Fruit fly (Drosophila melanogaster) whole organism, embryonic: ENCODE results near the gene CG31347.

ENCODE experiments used
- Asciz ChIP-seq: fragments of 200-800 bp; sonication (Bioruptor generic); optimal IDR thresholded peaks from 2 replicates; lab custom pipeline; 2017; ENCODE audit warnings: missing biosample characterization, mild to moderate bottlenecking, missing genetic modification characterization, missing genetic modification reagents
- Awh ChIP-seq: fragments of 200-800 bp; sonication (Bioruptor generic); IDR thresholded peaks from 2 replicates; pipeline ENCODE4, ENCODE4 v1.3.6; 2022; ENCODE audit warnings: missing biosample characterization, missing genetic modification characterization
- BEAF-32 ChIP-seq: fragments of 200-800 bp; sonication (Bioruptor generic); optimal IDR thresholded peaks from 3 replicates; lab custom pipeline; 2017; ENCODE audit warnings: missing biosample characterization, missing genetic modification characterization, mild to moderate bottlenecking, moderate library complexity, missing genetic modification reagents
- Bdp1 ChIP-seq: fragments of 200-800 bp; sonication (Bioruptor generic); optimal IDR thresholded peaks from 3 replicates; lab custom pipeline; 2016; ENCODE audit warnings: missing biosample characterization, missing genetic modification characterization
- C15 ChIP-seq: fragments of 200-800 bp; sonication (Bioruptor generic); IDR thresholded peaks from 3 replicates; pipeline ENCODE4 v1.3.6; 2022; ENCODE audit warnings: missing biosample characterization, missing genetic modification characterization
- CG11504 ChIP-seq: fragments of 200-800 bp; sonication (Bioruptor generic); optimal IDR thresholded peaks from 3 replicates; lab custom pipeline; 2019; ENCODE audit warnings: missing biosample characterization, mild to moderate bottlenecking, missing genetic modification characterization, moderate library complexity
- CG12299 ChIP-seq: fragments of 200-800 bp; sonication (Bioruptor generic); optimal IDR thresholded peaks from 2 replicates; lab custom pipeline; 2018; ENCODE audit warnings: missing biosample characterization, mild to moderate bottlenecking, missing genetic modification characterization
- CG15696 ChIP-seq: fragments of 200-800 bp; sonication (Bioruptor generic); optimal IDR thresholded peaks from 2 replicates; lab custom pipeline; 2019; ENCODE audit warnings: missing biosample characterization, mild to moderate bottlenecking, missing genetic modification characterization, moderate library complexity
- CG17186 ChIP-seq: fragments of 200-800 bp; sonication (Bioruptor generic); optimal IDR thresholded peaks from 3 replicates; lab custom pipeline; 2017; ENCODE audit warnings: missing biosample characterization, missing genetic modification reagents, missing genetic modification characterization
- CG17328 ChIP-seq: fragments of 200-800 bp; sonication (Bioruptor generic); IDR thresholded peaks from 2 replicates; pipeline ENCODE4 v1.3.6; 2022; ENCODE audit warnings: missing biosample characterization, missing genetic modification characterization
- CG30431 ChIP-seq: fragments of 200-800 bp; sonication (Bioruptor generic); optimal IDR thresholded peaks from 2 replicates; lab custom pipeline; 2017; ENCODE audit warnings: missing biosample characterization, missing genetic modification characterization
- CG6272 ChIP-seq: fragments of 200-800 bp; sonication (Bioruptor generic); IDR thresholded peaks from 2 replicates; pipeline ENCODE4 v1.3.6; 2022; ENCODE audit warnings: missing biosample characterization, missing genetic modification characterization
- CG9609 ChIP-seq: fragments of 200-800 bp; sonication (Bioruptor generic); optimal IDR thresholded peaks from 3 replicates; lab custom pipeline; 2016; ENCODE audit warnings: missing biosample characterization, missing genetic modification characterization
- D19B ChIP-seq: fragments of 200-800 bp; sonication (Bioruptor generic); optimal IDR thresholded peaks from 2 replicates; lab custom pipeline; 2017; ENCODE audit warnings: missing biosample characterization, mild to moderate bottlenecking, missing genetic modification characterization
- Dip2 ChIP-seq: fragments of 200-800 bp; sonication (Bioruptor generic); IDR thresholded peaks from 2 replicates; pipeline ENCODE4 v1.3.6; 2022; ENCODE audit warnings: missing biosample characterization, missing genetic modification characterization
- Dip3 ChIP-seq: fragments of 200-800 bp; sonication (Bioruptor generic); optimal IDR thresholded peaks from 3 replicates; lab custom pipeline; 2016; ENCODE audit warnings: missing biosample characterization, missing genetic modification characterization
- Dp ChIP-seq: fragments of 200-800 bp; sonication (Bioruptor generic); optimal IDR thresholded peaks from 2 replicates; lab custom pipeline; 2018; ENCODE audit warnings: missing biosample characterization, mild to moderate bottlenecking, missing genetic modification characterization, moderate library complexity
- E2f2 ChIP-seq: fragments of 200-800 bp; sonication (Bioruptor generic); IDR thresholded peaks from 2 replicates; pipeline ENCODE4 v1.3.6; 2022; ENCODE audit warnings: missing biosample characterization, missing genetic modification characterization
- HLH4C ChIP-seq: fragments of 200-800 bp; sonication (Bioruptor generic); IDR thresholded peaks from 3 replicates; pipeline ENCODE4 v1.3.6; 2022; ENCODE audit warnings: missing biosample characterization, missing genetic modification characterization; ENCODE audit not compliant: partially characterized antibody
- HLHmδ ChIP-seq: fragments of 200-800 bp; sonication (Bioruptor generic); optimal IDR thresholded peaks from 2 replicates; lab custom pipeline; 2018; ENCODE audit warnings: missing biosample characterization, mild to moderate bottlenecking, missing genetic modification characterization, moderate library complexity
- HmgZ ChIP-seq: fragments of 200-800 bp; sonication (Bioruptor generic); optimal IDR thresholded peaks from 2 replicates; lab custom pipeline; 2018; ENCODE audit warnings: missing biosample characterization, mild to moderate bottlenecking, missing genetic modification characterization
- Jarid2 ChIP-seq: fragments of 200-800 bp; sonication (Bioruptor generic); optimal IDR thresholded peaks from 3 replicates; lab custom pipeline; 2017; ENCODE audit warnings: mild to moderate bottlenecking, missing biosample characterization, missing genetic modification reagents, missing genetic modification characterization
- MESR4 ChIP-seq: fragments of 200-800 bp; sonication (Bioruptor generic); optimal IDR thresholded peaks from 2 replicates; lab custom pipeline; 2018; ENCODE audit warnings: missing biosample characterization, mild to moderate bottlenecking, missing genetic modification characterization, moderate library complexity
- Mrtf ChIP-seq: fragments of 200-800 bp; sonication (Bioruptor generic); IDR thresholded peaks from 3 replicates; pipeline ENCODE4 v1.3.6; 2022; ENCODE audit warnings: missing biosample characterization, missing genetic modification characterization
- NC2α ChIP-seq: fragments of 200-800 bp; sonication (Bioruptor generic); optimal IDR thresholded peaks from 2 replicates; lab custom pipeline; 2016; ENCODE audit warnings: missing biosample characterization, missing genetic modification characterization
- Six4 ChIP-seq: fragments of 200-800 bp; sonication (Bioruptor generic); optimal IDR thresholded peaks from 2 replicates; lab custom pipeline; 2016; ENCODE audit warnings: missing biosample characterization, missing genetic modification characterization
- TFAM ChIP-seq: fragments of 200-800 bp; sonication (Bioruptor generic); optimal IDR thresholded peaks from 2 replicates; lab custom pipeline; 2017; ENCODE audit warnings: missing biosample characterization, missing genetic modification characterization, inconsistent platforms
- bsh ChIP-seq, 2 experiments: fragments of 200-800 bp; sonication (Bioruptor generic); optimal IDR thresholded peaks; 2 replicates each; lab custom pipeline; 2017 to 2018; ENCODE audit warnings: mild to moderate bottlenecking in 2 of 2, missing biosample characterization in 2 of 2, missing genetic modification characterization in 2 of 2, moderate library complexity in 1 of 2
- cad ChIP-seq: fragments of >200 bp; optimal IDR thresholded peaks from 2 replicates; lab custom pipeline; 2017; ENCODE audit warnings: missing biosample characterization, missing genetic modification characterization
- crp ChIP-seq, 2 experiments: fragments of 200-800 bp; sonication (Bioruptor generic); optimal IDR thresholded peaks; 2 replicates in 1 of 2; 3 replicates in 1 of 2; lab custom pipeline; 2017; ENCODE audit warnings: missing biosample characterization in 2 of 2, missing genetic modification characterization in 2 of 2, mild to moderate bottlenecking in 1 of 2, moderate library complexity in 1 of 2
- emc ChIP-seq: fragments of 200-800 bp; sonication (Bioruptor generic); optimal IDR thresholded peaks from 2 replicates; lab custom pipeline; 2016; ENCODE audit warnings: missing biosample characterization, missing genetic modification characterization
- ems ChIP-seq: fragments of 200-800 bp; sonication (Bioruptor generic); optimal IDR thresholded peaks from 3 replicates; lab custom pipeline; 2016; ENCODE audit warnings: missing biosample characterization, missing genetic modification characterization
- gce ChIP-seq: fragments of 200-800 bp; sonication (Bioruptor generic); IDR thresholded peaks from 3 replicates; pipeline ENCODE4 v1.3.6; 2022; ENCODE audit warnings: missing biosample characterization, missing genetic modification characterization
- hbn ChIP-seq: fragments of 200-800 bp; sonication (Bioruptor generic); IDR thresholded peaks from 2 replicates; pipeline ENCODE4 v1.3.6; 2022; ENCODE audit warnings: missing biosample characterization, missing genetic modification characterization; ENCODE audit not compliant: partially characterized antibody
- kay ChIP-seq: fragments of 200-800 bp; sonication (Bioruptor generic); optimal IDR thresholded peaks from 2 replicates; lab custom pipeline; 2016; ENCODE audit warnings: missing biosample characterization, missing genetic modification characterization
- knrl ChIP-seq: fragments of 200-800 bp; sonication (Bioruptor generic); IDR thresholded peaks from 3 replicates; pipeline ENCODE4 v1.3.6; 2022; ENCODE audit warnings: missing biosample characterization, missing genetic modification characterization; ENCODE audit not compliant: partially characterized antibody
- lbe ChIP-seq: fragments of 200-800 bp; sonication (Bioruptor generic); optimal IDR thresholded peaks from 2 replicates; lab custom pipeline; 2016; ENCODE audit warnings: missing biosample characterization, mild to moderate bottlenecking, missing genetic modification characterization
- lola ChIP-seq, 3 experiments: fragments of >200 bp in 2 of 3; fragments of 200-800 bp in 1 of 3; sonication (Bioruptor generic) in 1 of 3; optimal IDR thresholded peaks; 2 replicates each; lab custom pipeline; 2017 to 2019; ENCODE audit warnings: missing biosample characterization in 3 of 3, missing genetic modification characterization in 3 of 3, mild to moderate bottlenecking in 1 of 3, moderate library complexity in 1 of 3
- luna ChIP-seq: fragments of 200-800 bp; sonication (Bioruptor generic); optimal IDR thresholded peaks from 2 replicates; lab custom pipeline; 2016; ENCODE audit warnings: missing biosample characterization, missing genetic modification characterization
- nau ChIP-seq: fragments of 200-800 bp; sonication (Bioruptor generic); optimal IDR thresholded peaks from 3 replicates; lab custom pipeline; 2017; ENCODE audit warnings: missing biosample characterization, mild to moderate bottlenecking, missing genetic modification characterization, missing genetic modification reagents
- nom ChIP-seq: fragments of 200-800 bp; sonication (Bioruptor generic); optimal IDR thresholded peaks from 2 replicates; lab custom pipeline; 2017; ENCODE audit warnings: missing biosample characterization, missing genetic modification characterization, mild to moderate bottlenecking, moderate library complexity, missing genetic modification reagents
- pho ChIP-seq: fragments of 200-800 bp; sonication (Bioruptor generic); optimal IDR thresholded peaks from 2 replicates; lab custom pipeline; 2016; ENCODE audit warnings: missing biosample characterization, missing genetic modification characterization
- pita ChIP-seq: fragments of 200-800 bp; sonication (Bioruptor generic); optimal IDR thresholded peaks from 2 replicates; lab custom pipeline; 2017; ENCODE audit warnings: missing biosample characterization, mild to moderate bottlenecking, missing genetic modification characterization
- sens ChIP-seq: fragments of 200-800 bp; sonication (Bioruptor generic); peaks from one replicate; lab custom pipeline; 2016; ENCODE audit warnings: missing biosample characterization, missing genetic modification characterization
- sima ChIP-seq: fragments of 200-800 bp; sonication (Bioruptor generic); optimal IDR thresholded peaks from 2 replicates; lab custom pipeline; 2016; ENCODE audit warnings: missing biosample characterization, missing genetic modification characterization
- sob ChIP-seq: fragments of 200-800 bp; sonication (Bioruptor generic); IDR thresholded peaks from 2 replicates; pipeline ENCODE4 v1.3.6; 2022; ENCODE audit warnings: missing biosample characterization, missing genetic modification characterization
- ssp ChIP-seq: fragments of 200-800 bp; sonication (Bioruptor generic); IDR thresholded peaks from 2 replicates; pipeline ENCODE4 v1.3.6; 2022; ENCODE audit warnings: missing biosample characterization, missing genetic modification characterization
- toy ChIP-seq: fragments of 200-800 bp; sonication (Bioruptor generic); IDR thresholded peaks from 2 replicates; pipeline ENCODE4 v1.3.6; 2022; ENCODE audit warnings: missing biosample characterization, missing genetic modification characterization
- vnd ChIP-seq: fragments of 200-800 bp; sonication (Bioruptor generic); IDR thresholded peaks from 3 replicates; pipeline ENCODE4 v1.3.6; 2022; ENCODE audit warnings: missing biosample characterization, missing genetic modification characterization; ENCODE audit not compliant: partially characterized antibody
- zen ChIP-seq: fragments of 200-800 bp; sonication (Bioruptor generic); optimal IDR thresholded peaks from 3 replicates; lab custom pipeline; 2018; ENCODE audit warnings: missing biosample characterization, mild to moderate bottlenecking, missing genetic modification characterization, moderate library complexity

The CG31347 gene

DNA sequence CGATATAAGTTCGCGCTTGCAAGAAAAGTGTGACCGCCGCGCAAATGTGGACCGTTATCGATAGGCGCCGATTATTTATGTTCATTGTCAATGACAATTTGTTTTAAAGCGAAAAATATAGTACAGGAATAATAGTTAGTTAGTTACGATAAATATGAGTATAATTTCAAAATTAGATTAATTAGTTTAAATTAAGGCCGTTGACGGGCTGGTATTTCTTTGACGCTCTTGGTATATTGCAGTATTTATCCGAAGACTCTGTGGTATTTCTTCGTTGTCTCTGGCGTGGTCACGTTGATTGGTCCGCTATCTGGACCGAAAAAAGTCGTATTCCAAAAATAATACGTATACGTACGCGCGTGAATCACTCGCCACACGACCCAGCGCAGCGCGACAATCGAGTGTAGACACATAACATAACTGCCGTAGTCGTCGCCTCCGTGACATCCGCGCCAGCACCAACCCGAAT is 5.2 kb upstream of the CG31347 start (continued):
- TF ChIP-seq HLHmδ (GFP tag; lab: Kevin White, UChicago) (peak; percentile 50), sima (GFP tag; lab: Kevin White, UChicago) (no peak), knrl (GFP tag; lab: Robert Waterston, UW) (peak; percentile 60), Dip3 (GFP tag; lab: Kevin White, UChicago) (no peak), emc (GFP tag; lab: Kevin White, UChicago) (no peak), ssp (GFP tag; lab: Robert Waterston, UW) (no peak), pho (GFP tag; lab: Kevin White, UChicago) (peak; percentile 22), hbn (GFP tag; lab: Robert Waterston, UW) (0 out of 2 replicates have a peak, but pooled peaks have one; percentile 31), CG30431 (no peak), gce (GFP tag; lab: Robert Waterston, UW) (no peak), pita (GFP tag; lab: Kevin White, UChicago) (no peak), E2f2 (GFP tag; lab: Robert Waterston, UW) (peak; percentile 95), Bdp1 (no peak), Six4 (GFP tag; lab: Kevin White, UChicago) (no peak), NC2α (no peak), kay (GFP tag; lab: Kevin White, UChicago) (peak; percentile 63), CG17328 (GFP tag; lab: Robert Waterston, UW) (no peak), BEAF-32 (GFP tag; lab: Kevin White, UChicago) (peak; percentile 78), C15 (GFP tag; lab: Robert Waterston, UW) (no peak), sob (GFP tag; lab: Robert Waterston, UW) (0 out of 2 replicates have a peak, but pooled peaks have one; percentile 9), CG11504 (tag; lab: Kevin White, UChicago) (no peak), Dip2 (no peak), zen (no peak), MESR4 (GFP tag; lab: Kevin White, UChicago) (peak; percentile 94), ems (no peak), Mrtf (no peak), nom (GFP tag; lab: Kevin White, UChicago) (peak; percentile 40), cad (GFP tag; lab: Kevin White, UChicago) (no peak), toy (GFP tag; lab: Robert Waterston, UW) (no peak), CG6272 (GFP tag; lab: Robert Waterston, UW) (no peak), TFAM (no peak), sens (peak; percentile 76), lola (GFP tag; optimal IDR thresholded peaks at IDR 0.05; lab: Kevin White, UChicago) (no peak), luna (GFP tag; lab: Kevin White, UChicago) (no peak), bsh (GFP tag; optimal IDR thresholded peaks at IDR 0.05; lab: Kevin White, UChicago) (no peak), Jarid2 (GFP tag; lab: Kevin White, UChicago) (peak; percentile 46), nau (no peak), vnd (GFP tag; lab: Robert Waterston, UW) (peak; percentile 48; the same call in 1 of the 3 replicates), CG15696 (no peak), crp (GFP tag; optimal IDR thresholded peaks at IDR 0.05; lab: Kevin White, UChicago) (no peak), CG17186 (peak; percentile 50), Dp (GFP tag; lab: Kevin White, UChicago) (peak; percentile 94), HLH4C (GFP tag; lab: Robert Waterston, UW) (peak; percentile 63; the same call in 2 of the 3 replicates), D19B (GFP tag; lab: Kevin White, UChicago) (no peak), lbe (peak; percentile 48), CG12299 (tag; lab: Kevin White, UChicago) (peak; percentile 12), HmgZ (peak; percentile 45), Asciz (no peak), Awh (GFP tag; lab: Robert Waterston, UW) (no peak), CG9609 (GFP tag; lab: Kevin White, UChicago) (no peak)
